Worm (Caenorhabditis elegans) whole organism, L4 larva: ENCODE results near the gene taf-3.

Experiments used
- F26F4.8 ChIP-seq: fragments of 200-800 bp; sonication (Bioruptor generic); conservative IDR thresholded peaks from 2 replicates; pipeline ENCODE4 v1.3.6; 2022; ENCODE audit warnings: missing genetic modification characterization, missing compliant biosample characterization
- Y48G9A.11 ChIP-seq: fragments of 200-800 bp; sonication (Bioruptor generic); IDR thresholded peaks from 2 replicates; pipeline ENCODE4 v1.3.6; 2022; ENCODE audit warnings: missing genetic modification reagents, missing genetic modification characterization, missing compliant biosample characterization
- ceh-82 ChIP-seq: sonication (generic microtip); optimal IDR thresholded peaks from 2 replicates; lab custom pipeline; 2017; ENCODE audit warnings: missing biosample characterization, missing genetic modification characterization
- fkh-10 ChIP-seq: fragments of 150-350 bp; optimal IDR thresholded peaks from 2 replicates; lab custom pipeline; 2014; ENCODE audit warnings: missing biosample characterization, missing genetic modification reagents, missing genetic modification characterization
- lin-15B ChIP-seq: fragments of 150-350 bp; sonication (generic microtip); optimal IDR thresholded peaks from 3 replicates; lab custom pipeline; 2014; ENCODE audit warnings: missing biosample characterization, missing genetic modification characterization
- lir-3 ChIP-seq: sonication (generic microtip); optimal IDR thresholded peaks from 2 replicates; lab custom pipeline; 2016; ENCODE audit warnings: mild to moderate bottlenecking, missing genetic modification characterization, missing compliant biosample characterization
- mdl-1 ChIP-seq, 2 experiments: fragments of 150-350 bp in 1 of 2; sonication (generic microtip) in 1 of 2; optimal IDR thresholded peaks; 2 replicates each; lab custom pipeline; 2014 to 2017; ENCODE audit warnings: missing biosample characterization in 2 of 2, missing genetic modification characterization in 2 of 2
- nhr-10 ChIP-seq: fragments of 150-350 bp; optimal IDR thresholded peaks from 2 replicates; lab custom pipeline; 2014; ENCODE audit warnings: missing biosample characterization, missing genetic modification characterization
- nhr-76 ChIP-seq: fragments of 150-350 bp; optimal IDR thresholded peaks from 2 replicates; lab custom pipeline; 2014; ENCODE audit warnings: missing biosample characterization, missing genetic modification characterization
- php-3 ChIP-seq: fragments of 200-800 bp; sonication (Bioruptor generic); IDR thresholded peaks from 2 replicates; pipeline ENCODE4 v1.3.6; 2022; ENCODE audit warnings: missing genetic modification reagents, missing genetic modification characterization, missing compliant biosample characterization
- sdz-12 ChIP-seq: fragments of 200-800 bp; sonication (Bioruptor generic); optimal IDR thresholded peaks from 2 replicates; lab custom pipeline; 2018; ENCODE audit warnings: mild to moderate bottlenecking, missing genetic modification characterization, missing compliant biosample characterization
- vab-7 ChIP-seq: fragments of 200-800 bp; sonication (Bioruptor generic); IDR thresholded peaks from 2 replicates; pipeline ENCODE4 v1.3.6; 2022; ENCODE audit warnings: missing genetic modification reagents, missing genetic modification characterization, missing compliant biosample characterization
- ztf-11 ChIP-seq: fragments of 150-350 bp; optimal IDR thresholded peaks from 2 replicates; lab custom pipeline; 2014; ENCODE audit warnings: missing biosample characterization, missing genetic modification characterization

DNA sequence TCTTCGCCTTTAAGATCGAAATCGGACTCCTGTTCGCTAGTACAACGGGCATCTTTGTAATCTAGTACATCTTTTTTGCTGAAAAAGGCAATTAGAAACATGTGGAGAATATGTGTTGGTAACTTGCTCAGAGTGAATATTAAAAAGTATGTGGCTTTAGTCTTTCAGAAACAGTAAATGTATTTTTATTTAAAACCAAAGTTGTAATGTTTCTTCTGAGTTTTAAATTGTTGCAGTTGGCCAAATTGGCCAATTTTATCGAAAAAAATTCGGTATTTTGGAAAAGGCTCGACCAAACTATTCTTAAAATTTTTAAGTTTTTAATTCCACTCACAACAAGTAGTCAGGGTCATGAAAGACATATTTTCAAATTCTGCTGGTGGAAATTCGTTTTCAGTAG is 49.1 kb upstream of the taf-3 start, which contains the start of gene F52E10.2:
- TF ChIP-seq ceh-82 (tag; lab: Kevin White, UChicago) (no peak), vab-7 (GFP tag; lab: Robert Waterston, UW) (no peak), mdl-1 (tag; optimal IDR thresholded peaks at IDR 0.05; lab: Kevin White, UChicago) (no peak), nhr-76 (tag; lab: Kevin White, UChicago) (no peak), lin-15B (tag; lab: Kevin White, UChicago) (no peak), lir-3 (tag; lab: Kevin White, UChicago) (no peak), php-3 (GFP tag; lab: Robert Waterston, UW) (no peak), nhr-10 (tag; lab: Kevin White, UChicago) (no peak), ztf-11 (tag; lab: Kevin White, UChicago) (no peak), F26F4.8 (GFP tag; lab: Robert Waterston, UW) (no peak), Y48G9A.11 (GFP tag; lab: Robert Waterston, UW) (no peak), sdz-12 (GFP tag; lab: Kevin White, UChicago) (no peak), fkh-10 (GFP tag; lab: Kevin White, UChicago) (no peak)
